Worm (Caenorhabditis elegans) whole organism, L4/young adult: ENCODE measurements around the gene F32A5.4.

Experiments used
- W03F9.2 ChIP-seq: fragments of 150-350 bp; optimal IDR thresholded peaks from 2 replicates; lab custom pipeline; 2014; ENCODE audit warnings: missing biosample characterization, missing genetic modification characterization
- dao-5 ChIP-seq: sonication (generic microtip); optimal IDR thresholded peaks from 2 replicates; lab custom pipeline; 2016; ENCODE audit warnings: missing genotype, missing genetic modification characterization, moderate library complexity, missing compliant biosample characterization
- him-1 ChIP-seq: sonication (generic microtip); optimal IDR thresholded peaks from 2 replicates; lab custom pipeline; 2016; ENCODE audit warnings: missing genotype, missing genetic modification reagents, missing genetic modification characterization, missing compliant biosample characterization

ce11 chrII:7200051-7200599 lies 28.8 kb upstream of the F32A5.4 start, which contains the start of gene pcrg-1:
- TF ChIP-seq him-1 = peak; percentile 57
- no peak for TF ChIP-seq W03F9.2 (tag; lab: Kevin White, UChicago)
- peak; percentile 60 for TF ChIP-seq dao-5 (tag; lab: Kevin White, UChicago)
